Worm (Caenorhabditis elegans): ENCODE results near the gene mltn-10.

Gene mltn-10

ce11 chrII:14578013-14578412 is 44.8 kb upstream of the mltn-10 start, which contains the start of gene nspb-7:
nspb-7 (plus strand) TSS chrII:14578313.
- TF ChIP-seq aha-1 (tag) (peak; percentile 24), ZK337.2 (GFP tag; IDR thresholded peaks at IDR 0.05) (no peak), ztf-7 (tag; optimal IDR thresholded peaks at IDR 0.05) (no peak)

DNA sequence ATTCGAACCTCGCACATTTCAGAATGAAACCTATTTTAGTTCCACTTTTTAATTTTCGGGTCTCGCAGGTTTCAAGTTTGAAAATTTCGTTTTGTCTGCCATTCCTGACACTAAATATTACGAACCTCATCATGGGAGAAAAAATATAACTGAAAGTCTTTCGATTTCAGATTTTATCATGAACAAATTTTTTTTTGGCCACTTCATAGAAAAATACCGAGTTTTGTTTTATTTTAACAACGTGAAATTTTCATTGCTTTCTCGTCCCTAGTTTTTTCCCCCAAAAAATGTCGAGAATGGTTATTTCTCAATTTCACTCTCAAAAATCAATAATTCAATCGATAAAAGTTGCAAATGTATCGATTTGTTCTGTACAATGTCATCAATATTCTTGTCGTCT is 44.1 kb upstream of the mltn-10 start, which contains the start of gene C01G12.9:
TSS of gene C01G12.9 (plus strand) at position 301 of the 400 bp plus-strand sequence.
- TF ChIP-seq attf-4 (tag; optimal IDR thresholded peaks at IDR 0.05) (no peak), zip-11 (GFP tag; IDR thresholded peaks at IDR 0.05) (no peak), nhr-48 (tag; optimal IDR thresholded peaks at IDR 0.05) (no peak), ceh-28 (tag; optimal IDR thresholded peaks at IDR 0.05) (peak; percentile 70), nhr-41 (GFP tag; IDR thresholded peaks at IDR 0.05) (no peak)

DNA sequence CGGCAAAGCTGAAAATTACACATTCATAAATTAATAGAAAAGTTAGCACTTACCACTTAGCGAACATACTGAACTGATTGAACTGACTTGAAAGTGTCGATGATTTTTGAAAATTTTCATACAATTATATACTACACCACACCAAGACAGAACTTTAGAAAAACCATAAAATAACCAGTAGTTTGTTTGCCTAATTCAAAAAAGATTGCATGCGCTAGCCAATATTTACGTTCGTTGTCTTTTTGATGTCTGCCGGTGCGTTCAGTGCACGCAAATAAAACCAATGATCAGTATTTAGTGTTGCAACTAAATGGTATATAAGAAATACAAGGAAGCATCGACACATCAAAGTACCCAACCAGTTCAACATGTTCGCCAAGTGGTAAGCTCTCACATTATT is 42.3 kb upstream of the mltn-10 start, which contains the start of the genes nspb-8 and nspb-9:
TSS of gene nspb-8 (minus strand) at position 101 of the 400 bp plus-strand sequence.
TSS of gene nspb-9 (plus strand) at position 311 of the 400 bp plus-strand sequence.
- TF ChIP-seq fos-1 (tag; optimal IDR thresholded peaks at IDR 0.05) (no peak), zip-2 (tag; optimal IDR thresholded peaks at IDR 0.05) (no peak), ces-1 (GFP tag; optimal IDR thresholded peaks at IDR 0.05) (no peak), arid-1 (GFP tag; conservative IDR thresholded peaks at IDR 0.05) (no peak), sdz-12 (GFP tag; optimal IDR thresholded peaks at IDR 0.05) (no peak), unc-62 (GFP tag; optimal IDR thresholded peaks at IDR 0.05 in 1 of 2) (peak in 1 of 2 experiments; percentile 46), unc-62 (tag; optimal IDR thresholded peaks at IDR 0.05) (no peak), nhr-48 (tag; optimal IDR thresholded peaks at IDR 0.05) (no peak), pqm-1 (tag; optimal IDR thresholded peaks at IDR 0.05) (no peak), ctbp-1 (GFP tag; IDR thresholded peaks at IDR 0.05) (no peak), zag-1 (tag; optimal IDR thresholded peaks at IDR 0.05) (no peak), zip-11 (GFP tag; IDR thresholded peaks at IDR 0.05) (no peak), Y105C5A.15 (GFP tag; IDR thresholded peaks at IDR 0.05) (no peak), aha-1 (tag) (peak; percentile 42), mes-2 (tag; optimal IDR thresholded peaks at IDR 0.05; ENCODE audit: poor library complexity, severe bottlenecking) (no peak)

ce11 chrII:14582206-14582605 is 40.7 kb upstream of the mltn-10 start, which contains the start of gene C01G12.3:
C01G12.3 (minus strand) TSS chrII:14582306.
- no peak for TF ChIP-seq lsy-2 (tag; optimal IDR thresholded peaks at IDR 0.05)
- TF ChIP-seq unc-62 (GFP tag; optimal IDR thresholded peaks at IDR 0.05 in 1 of 2) = peak in 1 of 2 experiments; percentile 11
- TF ChIP-seq unc-62 (tag; optimal IDR thresholded peaks at IDR 0.05) = no peak

DNA sequence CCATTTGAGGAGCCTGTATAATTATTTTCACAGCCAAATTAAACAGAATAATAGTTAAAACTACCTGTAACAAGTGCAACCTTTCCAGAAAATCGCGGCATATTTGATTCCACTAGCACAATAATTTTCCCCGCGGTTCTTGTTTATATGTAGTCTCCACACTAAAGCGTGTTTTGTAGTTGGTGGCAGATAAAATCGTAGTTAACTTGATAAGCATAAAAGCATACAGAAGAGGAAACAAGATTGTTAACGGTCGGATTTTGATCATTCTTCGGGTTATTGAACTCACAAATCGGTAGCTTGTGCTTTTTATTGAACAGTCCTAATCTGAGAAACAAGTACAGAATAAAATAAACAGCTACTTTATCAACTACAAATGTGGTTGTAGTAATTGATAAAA is 35.5 kb upstream of the mltn-10 start, which contains the start of gene C01G12.5:
TSS of gene C01G12.5 (minus strand) at position 101 of the 400 bp plus-strand sequence.
- TF ChIP-seq Y75B8A.6 (GFP tag; IDR thresholded peaks at IDR 0.05) (no peak), nhr-28 (tag; optimal IDR thresholded peaks at IDR 0.05) (peak; percentile 24), F44E2.7 (GFP tag; IDR thresholded peaks at IDR 0.05) (no peak), F10B5.3 (tag; optimal IDR thresholded peaks at IDR 0.05) (no peak), lin-38 (GFP tag; IDR thresholded peaks at IDR 0.05) (no peak), nhr-6 (tag; optimal IDR thresholded peaks at IDR 0.05) (no peak), aha-1 (tag) (peak; percentile 26)

DNA sequence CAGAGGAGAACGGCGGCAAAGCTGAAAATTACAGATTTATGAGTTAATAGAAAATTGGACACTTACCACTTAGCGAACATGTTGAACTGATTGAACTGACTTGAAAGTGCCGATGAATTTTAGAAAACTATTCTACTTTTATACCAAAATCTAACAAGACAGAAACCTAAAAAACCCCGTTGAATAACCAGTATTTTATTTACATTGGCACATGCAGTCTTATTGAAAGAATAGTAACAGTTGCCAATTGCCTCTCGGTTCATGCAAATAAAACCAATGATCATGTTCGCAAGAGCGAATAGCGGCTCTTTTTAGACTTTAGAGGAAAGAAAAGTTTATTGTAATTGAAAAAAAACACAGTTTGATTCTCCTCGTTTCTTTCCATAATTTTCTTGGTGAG is 34.7 kb upstream of the mltn-10 start, which contains the start of gene nspb-10:
TSS of gene nspb-10 (minus strand) at position 101 of the 400 bp plus-strand sequence.
- no peak for TF ChIP-seq ctbp-1 (GFP tag; IDR thresholded peaks at IDR 0.05)
- TF ChIP-seq set-16 (GFP tag; IDR thresholded peaks at IDR 0.05) = no peak
- TF ChIP-seq zfp-2 (tag; optimal IDR thresholded peaks at IDR 0.05) = no peak
- no peak for TF ChIP-seq T26A8.4 (GFP tag; IDR thresholded peaks at IDR 0.05)
- no peak for TF ChIP-seq tag-97 (GFP tag; IDR thresholded peaks at IDR 0.05)
- no peak for TF ChIP-seq snpc-4 (tag; optimal IDR thresholded peaks at IDR 0.05)

All from whole organism, L4 larva.